Worm (Caenorhabditis elegans): ENCODE results near the gene F14H12.7.

- no peak for TF ChIP-seq ets-7 (tag; optimal IDR thresholded peaks at IDR 0.05)
- no peak for TF ChIP-seq flt-1 (GFP tag; IDR thresholded peaks at IDR 0.05)
- no peak for TF ChIP-seq ama-1 (optimal IDR thresholded peaks at IDR 0.05)
- TF ChIP-seq aly-1 (tag; optimal IDR thresholded peaks at IDR 0.05): no peak
- TF ChIP-seq ceh-36 (tag; optimal IDR thresholded peaks at IDR 0.05): no peak
These were observed 19.7 kb downstream of the F14H12.7 start for ce11 chrX:4342730-4343129.

Data from whole organism, early embryonic.